Worm (Caenorhabditis elegans): ENCODE results near the gene rga-9.

DNA sequence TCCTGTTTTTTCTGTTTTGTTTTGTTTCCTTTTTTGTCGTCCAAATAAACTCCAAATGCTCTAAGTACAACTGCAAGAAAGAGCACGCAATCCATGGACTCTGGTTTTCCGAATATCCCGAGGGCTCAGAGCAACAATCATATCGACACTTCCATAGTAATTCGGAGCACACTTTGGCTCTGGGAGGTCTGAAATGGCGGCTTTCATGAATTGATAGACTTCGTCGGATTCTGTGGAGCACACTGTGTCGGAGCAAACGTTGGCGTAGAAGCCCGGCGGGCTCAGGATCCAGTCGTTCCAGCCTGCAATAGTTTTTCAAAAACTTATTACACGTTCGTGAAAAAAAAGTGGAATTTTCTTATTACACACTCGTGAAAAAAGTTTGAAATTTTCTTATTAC lies 23.1 kb upstream of the rga-9 start:
- no peak for TF ChIP-seq B0310.2 (tag; optimal IDR thresholded peaks at IDR 0.05)
- TF ChIP-seq ama-1 (optimal IDR thresholded peaks at IDR 0.05), result no peak
- no peak for TF ChIP-seq hnd-1 (tag; optimal IDR thresholded peaks at IDR 0.05)
- no peak for TF ChIP-seq ceh-36 (tag; optimal IDR thresholded peaks at IDR 0.05)
- no peak for TF ChIP-seq sea-1 (GFP tag; conservative IDR thresholded peaks at IDR 0.05)
